Worm (Caenorhabditis elegans): ENCODE results near the gene T26C5.2.

ce11 chrII:9232493-9232892 is 530 bp upstream of the T26C5.2 start:
- TF ChIP-seq T22C8.4 (GFP tag; IDR thresholded peaks at IDR 0.05): no peak
- no peak for TF ChIP-seq flt-1 (GFP tag; IDR thresholded peaks at IDR 0.05)
- TF ChIP-seq ztf-23 (GFP tag; IDR thresholded peaks at IDR 0.05): no peak
- TF ChIP-seq klf-2 (GFP tag; conservative IDR thresholded peaks at IDR 0.05): no peak
- TF ChIP-seq ztf-29 (GFP tag; IDR thresholded peaks at IDR 0.05): no peak
- no peak for TF ChIP-seq cog-1 (tag; optimal IDR thresholded peaks at IDR 0.05)

Data from whole organism, midembryonic.